Fruit fly (Drosophila melanogaster) whole organism, prepupa: ENCODE data around the gene Rpt6.

Experiments
- Blimp-1 ChIP-seq: fragments of 200-800 bp; sonication (Bioruptor generic); optimal IDR thresholded peaks from 3 replicates; lab custom pipeline; 2017; ENCODE audit warnings: missing biosample characterization, missing genetic modification characterization, mild to moderate bottlenecking, moderate library complexity, missing genetic modification reagents
- CG10631 ChIP-seq: fragments of 200-800 bp; sonication (Bioruptor generic); optimal IDR thresholded peaks from 2 replicates; lab custom pipeline; 2016; ENCODE audit warnings: missing biosample characterization, missing genetic modification characterization
- CG10669 ChIP-seq: fragments of 200-800 bp; sonication (Bioruptor generic); optimal IDR thresholded peaks from 3 replicates; lab custom pipeline; 2018; ENCODE audit warnings: missing biosample characterization, mild to moderate bottlenecking, missing genetic modification characterization, moderate library complexity
- CG11294 ChIP-seq: fragments of 200-800 bp; sonication (Bioruptor generic); IDR thresholded peaks from 2 replicates; pipeline ENCODE4 v1.3.6; 2022; ENCODE audit warnings: missing biosample characterization, missing genetic modification characterization
- CG11762 ChIP-seq: fragments of 200-800 bp; sonication (Bioruptor generic); optimal IDR thresholded peaks from 3 replicates; lab custom pipeline; 2016; ENCODE audit warnings: missing biosample characterization, missing genetic modification characterization; ENCODE audit not compliant: insufficient read depth
- CG15336 ChIP-seq: fragments of 200-800 bp; sonication (Bioruptor generic); IDR thresholded peaks from 2 replicates; pipeline ENCODE4 v1.3.6; 2022; ENCODE audit warnings: missing biosample characterization, missing genetic modification characterization
- CG16779 ChIP-seq: fragments of 200-800 bp; sonication (Bioruptor generic); optimal IDR thresholded peaks from 3 replicates; lab custom pipeline; 2017; ENCODE audit warnings: missing biosample characterization, mild to moderate bottlenecking, missing genetic modification characterization
- CG3032 ChIP-seq: fragments of 200-800 bp; optimal IDR thresholded peaks from 2 replicates; lab custom pipeline; 2019; ENCODE audit warnings: missing biosample characterization, mild to moderate bottlenecking, missing genetic modification characterization, moderate library complexity
- CG31627 ChIP-seq: fragments of 200-800 bp; sonication (Bioruptor generic); optimal IDR thresholded peaks from 3 replicates; lab custom pipeline; 2016; ENCODE audit warnings: missing biosample characterization, missing genetic modification characterization
- CG32006 ChIP-seq: fragments of 200-800 bp; sonication (Bioruptor generic); optimal IDR thresholded peaks from 3 replicates; lab custom pipeline; 2017; ENCODE audit warnings: missing biosample characterization, mild to moderate bottlenecking, missing genetic modification characterization
- CG34406 ChIP-seq: fragments of 200-800 bp; sonication (Bioruptor generic); optimal IDR thresholded peaks from 3 replicates; lab custom pipeline; 2016; ENCODE audit warnings: missing biosample characterization, missing genetic modification characterization
- CG3919 ChIP-seq: fragments of 200-800 bp; sonication (Bioruptor generic); optimal IDR thresholded peaks from 3 replicates; lab custom pipeline; 2016; ENCODE audit warnings: missing biosample characterization, missing genetic modification characterization
- CG6163 ChIP-seq: fragments of 200-800 bp; sonication (Bioruptor generic); IDR thresholded peaks from 3 replicates; pipeline ENCODE4 v1.3.6; 2022; ENCODE audit warnings: missing biosample characterization, missing genetic modification characterization
- CG6276 ChIP-seq: fragments of 200-800 bp; sonication (Bioruptor generic); optimal IDR thresholded peaks from 2 replicates; lab custom pipeline; 2017; ENCODE audit warnings: missing biosample characterization, mild to moderate bottlenecking, missing genetic modification characterization
- CG6792 ChIP-seq: fragments of 200-800 bp; sonication (Bioruptor generic); optimal IDR thresholded peaks from 3 replicates; lab custom pipeline; 2016; ENCODE audit warnings: missing biosample characterization, missing genetic modification characterization
- CG6808 ChIP-seq: fragments of 200-800 bp; sonication (Bioruptor generic); optimal IDR thresholded peaks from 3 replicates; lab custom pipeline; 2017; ENCODE audit warnings: missing biosample characterization, missing genetic modification characterization, mild to moderate bottlenecking, moderate library complexity, missing genetic modification reagents
- CG7368 ChIP-seq: fragments of 200-800 bp; sonication (Bioruptor generic); optimal IDR thresholded peaks from 3 replicates; lab custom pipeline; 2016; ENCODE audit warnings: missing biosample characterization, missing genetic modification characterization
- CG8319 ChIP-seq: fragments of 200-800 bp; sonication (Bioruptor generic); optimal IDR thresholded peaks from 3 replicates; lab custom pipeline; 2016; ENCODE audit warnings: missing biosample characterization, missing genetic modification characterization
- CG8632 ChIP-seq: fragments of 200-800 bp; sonication (Bioruptor generic); optimal IDR thresholded peaks from 3 replicates; lab custom pipeline; 2016; ENCODE audit warnings: missing biosample characterization, missing genetic modification characterization
- CG9139 ChIP-seq: fragments of 200-800 bp; sonication (Bioruptor generic); optimal IDR thresholded peaks from 3 replicates; lab custom pipeline; 2017; ENCODE audit warnings: missing biosample characterization, mild to moderate bottlenecking, missing genetic modification characterization
- Eip78C ChIP-seq: fragments of 200-800 bp; sonication (Bioruptor generic); peaks from one replicate; lab custom pipeline; 2016; ENCODE audit warnings: missing biosample characterization, missing genetic modification characterization
- Eip93F ChIP-seq: fragments of 200-800 bp; sonication (Bioruptor generic); optimal IDR thresholded peaks from 2 replicates; lab custom pipeline; 2016; ENCODE audit warnings: missing biosample characterization, mild to moderate bottlenecking, missing genetic modification characterization
- Ets21C ChIP-seq: fragments of 200-800 bp; sonication (Bioruptor generic); optimal IDR thresholded peaks from 3 replicates; lab custom pipeline; 2016; ENCODE audit warnings: missing biosample characterization, missing genetic modification characterization
- Ets96B ChIP-seq: fragments of 200-800 bp; optimal IDR thresholded peaks from 2 replicates; lab custom pipeline; 2019; ENCODE audit warnings: missing biosample characterization, mild to moderate bottlenecking, missing genetic modification characterization, moderate library complexity
- Gug ChIP-seq: fragments of 200-800 bp; sonication (Bioruptor generic); IDR thresholded peaks from 2 replicates; pipeline ENCODE4 v1.3.6; 2022; ENCODE audit warnings: missing biosample characterization, missing genetic modification characterization
- Hr38 ChIP-seq: sonication (Bioruptor generic); optimal IDR thresholded peaks from 2 replicates; lab custom pipeline; 2016; ENCODE audit warnings: missing biosample characterization, missing genetic modification characterization
- Hr4 ChIP-seq: fragments of 200-800 bp; sonication (Bioruptor generic); optimal IDR thresholded peaks from 3 replicates; lab custom pipeline; 2016; ENCODE audit warnings: missing biosample characterization, missing genetic modification characterization
- Lpt ChIP-seq: fragments of 200-800 bp; sonication (Bioruptor generic); optimal IDR thresholded peaks from 3 replicates; lab custom pipeline; 2016; ENCODE audit warnings: missing biosample characterization, missing genetic modification characterization
- Met ChIP-seq: fragments of 200-800 bp; sonication (Bioruptor generic); optimal IDR thresholded peaks from 3 replicates; lab custom pipeline; 2016; ENCODE audit warnings: missing biosample characterization, missing genetic modification characterization
- Smox ChIP-seq: fragments of 200-800 bp; sonication (Bioruptor generic); optimal IDR thresholded peaks from 3 replicates; lab custom pipeline; 2016; ENCODE audit warnings: missing biosample characterization, missing genetic modification characterization
- Sox102F ChIP-seq: fragments of 200-800 bp; sonication (Bioruptor generic); optimal IDR thresholded peaks from 2 replicates; lab custom pipeline; 2016; ENCODE audit warnings: missing biosample characterization, mild to moderate bottlenecking, missing genetic modification characterization
- Sox15 ChIP-seq: fragments of 200-800 bp; sonication (Bioruptor generic); optimal IDR thresholded peaks from 3 replicates; lab custom pipeline; 2016; ENCODE audit warnings: missing biosample characterization, missing genetic modification characterization
- acj6 ChIP-seq: fragments of 200-800 bp; sonication (Bioruptor generic); optimal IDR thresholded peaks from 3 replicates; lab custom pipeline; 2016; ENCODE audit warnings: missing biosample characterization, missing genetic modification characterization
- cyc ChIP-seq: fragments of 200-800 bp; sonication (Bioruptor generic); optimal IDR thresholded peaks from 3 replicates; lab custom pipeline; 2016; ENCODE audit warnings: missing biosample characterization, missing genetic modification characterization
- dsx ChIP-seq: fragments of 200-800 bp; optimal IDR thresholded peaks from 3 replicates; lab custom pipeline; 2019; ENCODE audit warnings: missing biosample characterization, mild to moderate bottlenecking, missing genetic modification characterization, moderate library complexity; ENCODE audit not compliant: poor library complexity, severe bottlenecking
- eg ChIP-seq: fragments of 200-800 bp; sonication (Bioruptor generic); IDR thresholded peaks from 3 replicates; pipeline ENCODE4 v1.3.6; 2022; ENCODE audit warnings: missing biosample characterization, missing genetic modification characterization
- fd59A ChIP-seq: fragments of 200-800 bp; sonication (Bioruptor generic); optimal IDR thresholded peaks from 2 replicates; lab custom pipeline; 2017; ENCODE audit warnings: missing biosample characterization, mild to moderate bottlenecking, missing genetic modification characterization, missing genetic modification reagents
- fd85E ChIP-seq: fragments of 200-800 bp; sonication (Bioruptor generic); optimal IDR thresholded peaks from 3 replicates; lab custom pipeline; 2016; ENCODE audit warnings: missing biosample characterization, missing genetic modification characterization
- fkh ChIP-seq: fragments of 200-800 bp; sonication (Bioruptor generic); optimal IDR thresholded peaks from 3 replicates; lab custom pipeline; 2017; ENCODE audit warnings: missing biosample characterization, mild to moderate bottlenecking, missing genetic modification characterization, moderate library complexity
- lz ChIP-seq: fragments of 200-800 bp; sonication (Bioruptor generic); optimal IDR thresholded peaks from 3 replicates; lab custom pipeline; 2016; ENCODE audit warnings: missing biosample characterization, missing genetic modification characterization
- net ChIP-seq: fragments of 200-800 bp; sonication (Bioruptor generic); optimal IDR thresholded peaks from 3 replicates; lab custom pipeline; 2016; ENCODE audit warnings: missing biosample characterization, missing genetic modification characterization
- salr ChIP-seq, 2 experiments: fragments of 200-800 bp; sonication (Bioruptor generic); optimal IDR thresholded peaks; 3 replicates each; lab custom pipeline; 2016 to 2018; ENCODE audit warnings: missing biosample characterization in 2 of 2, missing genetic modification characterization in 2 of 2, mild to moderate bottlenecking in 1 of 2
- spab ChIP-seq: fragments of 200-800 bp; sonication (Bioruptor generic); optimal IDR thresholded peaks from 2 replicates; lab custom pipeline; 2017; ENCODE audit warnings: missing biosample characterization, mild to moderate bottlenecking, missing genetic modification characterization, missing genetic modification reagents
- ss ChIP-seq, 2 experiments: fragments of 200-800 bp; sonication (Bioruptor generic); optimal IDR thresholded peaks; 2 replicates in 1 of 2; 3 replicates in 1 of 2; lab custom pipeline; 2017 to 2018; ENCODE audit warnings: mild to moderate bottlenecking in 2 of 2, missing biosample characterization in 2 of 2, missing genetic modification characterization in 2 of 2, moderate library complexity in 1 of 2
- svp ChIP-seq: fragments of 200-800 bp; sonication (Bioruptor generic); peaks from one replicate; lab custom pipeline; 2016; ENCODE audit warnings: missing biosample characterization, missing genetic modification characterization
- topi ChIP-seq: fragments of 200-800 bp; sonication (Bioruptor generic); optimal IDR thresholded peaks from 3 replicates; lab custom pipeline; 2016; ENCODE audit warnings: missing biosample characterization, missing genetic modification characterization
- vri ChIP-seq: fragments of 200-800 bp; sonication (Bioruptor generic); optimal IDR thresholded peaks from 3 replicates; lab custom pipeline; 2016; ENCODE audit warnings: missing biosample characterization, mild to moderate bottlenecking, missing genetic modification characterization

Gene Rpt6

DNA sequence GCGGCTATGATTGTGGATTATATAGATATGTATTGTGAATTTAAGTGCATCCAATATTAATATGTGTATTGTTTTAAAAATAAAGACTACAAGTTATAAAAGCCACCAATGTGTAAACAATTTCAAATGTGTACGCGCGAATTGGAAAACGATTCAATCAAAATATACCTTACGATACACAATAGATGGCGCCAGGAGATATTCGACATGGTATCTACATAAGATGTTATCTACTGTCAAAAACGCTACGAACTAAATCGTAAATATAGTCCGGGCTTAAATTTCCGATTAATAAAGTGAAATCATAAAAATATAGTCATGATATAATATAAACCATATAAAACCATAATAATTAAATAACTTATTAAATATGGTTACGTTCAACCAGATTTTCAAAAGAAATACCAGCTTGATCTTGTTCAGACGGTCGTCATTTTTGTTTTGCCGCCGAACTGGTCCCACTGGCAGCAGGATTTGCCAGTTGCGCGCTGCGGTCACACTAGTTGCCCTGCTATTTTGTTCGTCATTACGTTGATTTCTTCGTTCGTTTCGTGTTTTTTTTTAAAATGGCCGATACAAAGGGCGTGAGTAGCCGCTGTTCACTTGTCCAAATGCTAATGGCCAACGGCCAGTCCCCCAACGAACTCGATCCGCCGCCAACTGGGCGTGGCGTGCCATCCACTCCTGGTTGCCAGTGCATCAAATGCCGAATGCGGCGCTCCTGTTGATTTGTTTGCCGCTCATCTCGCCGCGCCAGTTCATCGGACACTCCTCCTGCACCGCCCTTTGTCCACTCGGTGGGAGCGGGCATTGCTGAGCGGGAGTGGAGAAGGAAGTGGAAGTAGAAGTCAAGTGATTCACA, 42.2 kb downstream of the Rpt6 start, which contains the start of gene Septin1 (continued):
- TF ChIP-seq Eip93F (GFP tag; lab: Kevin White, UChicago) = no peak
- no peak for TF ChIP-seq fd59A (GFP tag; lab: Kevin White, UChicago)
- TF ChIP-seq dsx (GFP tag; lab: Kevin White, UChicago) = no peak
- TF ChIP-seq CG32006 (GFP tag; lab: Kevin White, UChicago) = no peak
- peak; percentile 77 for TF ChIP-seq svp (GFP tag; lab: Kevin White, UChicago)
- no peak for TF ChIP-seq Hr4
- TF ChIP-seq fkh (GFP tag; lab: Kevin White, UChicago) = peak; percentile 72
- TF ChIP-seq ss (GFP tag; optimal IDR thresholded peaks at IDR 0.05; lab: Kevin White, UChicago) = no peak
- no peak for TF ChIP-seq CG11294 (GFP tag; lab: Robert Waterston, UW)
- no peak for TF ChIP-seq CG8319
- TF ChIP-seq CG31627 (GFP tag; lab: Kevin White, UChicago) = no peak
- TF ChIP-seq spab (GFP tag; lab: Kevin White, UChicago) = no peak
- TF ChIP-seq Ets21C = no peak
- TF ChIP-seq Eip78C = peak; percentile 64
- TF ChIP-seq salr (GFP tag; optimal IDR thresholded peaks at IDR 0.05; lab: Kevin White, UChicago) = no peak
- no peak for TF ChIP-seq CG3032
- no peak for TF ChIP-seq Lpt (GFP tag; lab: Kevin White, UChicago)
- no peak for TF ChIP-seq Sox102F (GFP tag; lab: Kevin White, UChicago)
- TF ChIP-seq net (GFP tag; lab: Kevin White, UChicago) = no peak
- no peak for TF ChIP-seq CG6163 (GFP tag; lab: Robert Waterston, UW)
- no peak for TF ChIP-seq CG3919
- no peak for TF ChIP-seq eg (GFP tag; lab: Robert Waterston, UW)
- TF ChIP-seq fd85E (GFP tag; lab: Kevin White, UChicago) = no peak
- TF ChIP-seq, all 60 proteins: peak for 7

DNA sequence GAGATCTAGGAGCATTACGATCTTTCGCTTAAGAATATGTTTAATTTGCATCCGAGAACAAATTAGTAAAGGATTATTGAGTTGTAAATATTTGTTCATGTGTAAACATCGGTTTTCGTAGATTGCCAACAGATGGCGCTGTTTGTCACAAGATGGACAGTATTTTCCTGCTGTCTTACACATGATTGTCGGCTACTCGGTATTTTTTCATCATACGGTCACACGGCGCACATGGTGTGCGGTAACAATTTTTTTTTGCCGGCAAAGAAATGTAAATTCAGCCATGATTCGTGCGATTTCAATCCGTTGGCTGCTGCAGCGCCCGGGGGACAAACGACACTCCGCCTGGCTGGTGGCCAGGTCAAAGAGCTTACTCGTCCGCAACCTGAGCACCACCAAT, 47.0 kb downstream of the Rpt6 start, which contains the start of the genes bbx and waw:
Gene bbx, plus strand, starts transcription at position 151 of the 400 bp plus-strand sequence.
Gene waw, plus strand, starts transcription at position 151 of the 400 bp plus-strand sequence.
- TF ChIP-seq CG15336 (GFP tag; lab: Robert Waterston, UW) (no peak), CG6163 (GFP tag; lab: Robert Waterston, UW) (no peak), fd85E (GFP tag; lab: Kevin White, UChicago) (no peak), CG3032 (peak; percentile 19), CG16779 (no peak), CG11762 (GFP tag; lab: Kevin White, UChicago) (no peak), CG6808 (peak; percentile 22), Blimp-1 (no peak), Smox (GFP tag; lab: Kevin White, UChicago) (peak; percentile 6), topi (GFP tag; lab: Kevin White, UChicago) (peak; percentile 19), CG9139 (no peak), vri (GFP tag; lab: Kevin White, UChicago) (peak; percentile 99), svp (GFP tag; lab: Kevin White, UChicago) (peak; percentile 36), CG31627 (GFP tag; lab: Kevin White, UChicago) (no peak), acj6 (GFP tag; lab: Kevin White, UChicago) (no peak), CG8632 (GFP tag; lab: Kevin White, UChicago) (no peak), Ets96B (tag; lab: Kevin White, UChicago) (no peak), CG6276 (GFP tag; lab: Kevin White, UChicago) (no peak), net (GFP tag; lab: Kevin White, UChicago) (no peak), CG10631 (no peak), Met (no peak), CG8319 (no peak), CG11294 (GFP tag; lab: Robert Waterston, UW) (no peak), lz (no peak), Hr4 (no peak), Lpt (GFP tag; lab: Kevin White, UChicago) (no peak), ss (GFP tag; optimal IDR thresholded peaks at IDR 0.05; lab: Kevin White, UChicago) (peak in 1 of 2 experiments; percentile 25), Ets21C (no peak), CG6792 (no peak), fd59A (GFP tag; lab: Kevin White, UChicago) (no peak), Gug (GFP tag; lab: Robert Waterston, UW) (no peak), CG34406 (GFP tag; lab: Kevin White, UChicago) (no peak), Sox15 (GFP tag; lab: Kevin White, UChicago) (no peak), cyc (GFP tag; lab: Kevin White, UChicago) (no peak), CG10669 (GFP tag; lab: Kevin White, UChicago) (no peak), spab (GFP tag; lab: Kevin White, UChicago) (no peak), Hr38 (GFP tag; lab: Kevin White, UChicago) (no peak), CG7368 (GFP tag; lab: Kevin White, UChicago) (no peak)
